Worm (Caenorhabditis elegans): ENCODE results near the gene B0304.2.

Gene B0304.2

DNA sequence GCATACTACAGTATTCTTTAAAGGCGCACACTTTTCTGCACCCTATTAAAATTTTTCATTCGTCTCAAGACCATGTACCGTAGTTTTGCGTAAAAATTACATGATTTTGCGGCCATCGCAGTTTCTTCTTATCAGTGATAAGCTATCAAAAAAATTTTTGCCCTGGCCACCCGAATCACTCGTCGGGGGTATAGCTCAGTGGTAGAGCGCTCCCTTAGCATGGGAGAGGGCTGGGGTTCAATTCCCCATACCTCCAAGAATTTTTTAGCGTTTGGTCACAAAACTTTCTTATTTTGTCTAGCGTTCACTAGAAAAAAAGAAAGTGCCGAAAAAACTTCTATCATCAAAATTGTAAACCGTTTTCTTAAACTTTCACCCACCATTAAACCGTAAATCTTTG, 41.8 kb downstream of the B0304.2 start:
- TF ChIP-seq tbx-37 (GFP tag; conservative IDR thresholded peaks at IDR 0.05) (no peak), hnd-1 (tag; optimal IDR thresholded peaks at IDR 0.05) (no peak)

DNA sequence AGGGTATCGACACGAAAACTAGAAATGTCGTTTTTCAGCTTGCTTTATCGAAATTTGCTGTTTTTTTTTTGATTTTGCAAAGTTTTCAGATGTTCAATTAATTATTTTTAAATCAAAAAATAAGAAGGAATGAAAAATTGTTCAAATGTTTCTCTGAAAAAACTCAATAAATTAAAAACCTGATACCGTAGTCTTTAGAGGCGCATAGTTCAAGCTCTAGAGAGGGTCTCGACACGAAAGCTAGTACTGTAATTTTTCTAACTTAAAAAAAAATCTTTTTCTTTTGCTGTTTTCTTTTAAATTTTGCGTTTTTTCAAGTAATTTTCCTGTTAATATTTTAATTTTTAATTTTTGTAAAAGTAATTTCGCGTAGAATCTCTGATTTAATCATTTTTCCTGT, 42.8 kb downstream of the B0304.2 start:
- TF ChIP-seq flt-1 (GFP tag; IDR thresholded peaks at IDR 0.05) (no peak), ceh-13 (GFP tag; optimal IDR thresholded peaks at IDR 0.05) (no peak), aly-1 (tag; optimal IDR thresholded peaks at IDR 0.05) (no peak), ceh-36 (tag; optimal IDR thresholded peaks at IDR 0.05) (no peak), tbx-11 (GFP tag; IDR thresholded peaks at IDR 0.05) (no peak), pes-1 (GFP tag; IDR thresholded peaks at IDR 0.05) (no peak), hnd-1 (tag; optimal IDR thresholded peaks at IDR 0.05) (no peak), scrt-1 (GFP tag; IDR thresholded peaks at IDR 0.05) (no peak), tbx-37 (GFP tag; conservative IDR thresholded peaks at IDR 0.05) (no peak), ets-7 (tag; optimal IDR thresholded peaks at IDR 0.05) (no peak), B0310.2 (tag; optimal IDR thresholded peaks at IDR 0.05) (no peak), hmbx-1 (tag; optimal IDR thresholded peaks at IDR 0.05) (no peak), ama-1 (optimal IDR thresholded peaks at IDR 0.05) (no peak), sea-1 (GFP tag; conservative IDR thresholded peaks at IDR 0.05) (no peak), tra-4 (tag; optimal IDR thresholded peaks at IDR 0.05) (no peak), hmg-4 (GFP tag; optimal IDR thresholded peaks at IDR 0.05) (no peak), F13C5.2 (tag; optimal IDR thresholded peaks at IDR 0.05) (no peak)

DNA sequence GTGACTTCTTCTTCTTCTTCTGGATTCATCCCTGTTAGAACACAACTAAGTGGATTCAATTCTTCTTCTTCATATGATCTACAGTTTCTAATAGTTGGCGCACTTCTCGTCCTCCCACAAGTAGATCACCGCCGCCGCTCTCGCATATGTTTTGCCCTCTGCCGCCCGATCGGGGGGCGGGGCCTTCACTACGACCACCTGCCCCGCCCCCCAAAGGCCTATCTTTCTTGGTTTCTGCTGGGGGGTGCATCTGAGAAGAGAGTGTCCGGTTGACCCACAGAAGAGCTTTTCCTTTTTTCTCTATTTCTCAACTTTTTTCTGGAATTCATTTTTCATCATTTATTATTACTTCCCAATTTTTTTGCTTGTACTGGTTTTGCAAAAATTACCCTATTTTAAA, 47.7 kb downstream of the B0304.2 start:
- TF ChIP-seq tra-4 (tag; optimal IDR thresholded peaks at IDR 0.05) (no peak), pes-1 (GFP tag; IDR thresholded peaks at IDR 0.05) (peak; percentile 29; the same call in 1 of the 2 replicates), F13C5.2 (tag; optimal IDR thresholded peaks at IDR 0.05) (peak; percentile 32), sea-1 (GFP tag; conservative IDR thresholded peaks at IDR 0.05) (no peak), hmg-4 (GFP tag; optimal IDR thresholded peaks at IDR 0.05) (peak; percentile 75), scrt-1 (GFP tag; IDR thresholded peaks at IDR 0.05) (peak; percentile 74), B0310.2 (tag; optimal IDR thresholded peaks at IDR 0.05) (no peak)

DNA sequence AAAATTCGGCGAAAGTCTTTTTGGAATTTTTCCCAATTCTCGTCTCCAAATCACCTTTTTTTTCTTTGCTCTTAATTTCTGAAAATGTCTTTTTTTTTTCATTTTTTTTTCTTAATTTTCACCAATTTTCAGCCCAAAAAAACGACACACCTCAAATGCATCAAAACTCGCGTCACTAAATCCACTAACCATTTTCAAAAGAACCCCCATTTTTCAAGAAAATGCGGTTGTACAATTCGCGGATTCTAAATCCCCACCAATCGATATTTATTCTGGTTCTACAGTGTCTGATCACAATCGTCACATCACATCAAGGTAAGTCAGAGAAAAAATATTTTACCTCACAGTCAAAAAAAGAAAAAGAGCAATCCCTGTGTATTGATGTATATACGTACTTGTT, 48.4 kb downstream of the B0304.2 start, which contains the start of gene vab-1:
Gene vab-1 (plus strand): TSS at position 133 of the 400 bp plus-strand sequence.
- TF ChIP-seq scrt-1 (GFP tag; IDR thresholded peaks at IDR 0.05), result no peak
- TF ChIP-seq ets-7 (tag; optimal IDR thresholded peaks at IDR 0.05), result no peak
- no peak for TF ChIP-seq tbx-37 (GFP tag; conservative IDR thresholded peaks at IDR 0.05)
- no peak for TF ChIP-seq ceh-36 (tag; optimal IDR thresholded peaks at IDR 0.05)
- no peak for TF ChIP-seq sea-1 (GFP tag; conservative IDR thresholded peaks at IDR 0.05)
- TF ChIP-seq flt-1 (GFP tag; IDR thresholded peaks at IDR 0.05), result no peak
- TF ChIP-seq B0310.2 (tag; optimal IDR thresholded peaks at IDR 0.05), result no peak
- no peak for TF ChIP-seq F13C5.2 (tag; optimal IDR thresholded peaks at IDR 0.05)
- no peak for TF ChIP-seq hmbx-1 (tag; optimal IDR thresholded peaks at IDR 0.05)
- no peak for TF ChIP-seq pes-1 (GFP tag; IDR thresholded peaks at IDR 0.05)
- TF ChIP-seq ama-1 (optimal IDR thresholded peaks at IDR 0.05), result no peak
- TF ChIP-seq hmg-4 (GFP tag; optimal IDR thresholded peaks at IDR 0.05), result no peak
- TF ChIP-seq aly-1 (tag; optimal IDR thresholded peaks at IDR 0.05), result no peak
- no peak for TF ChIP-seq hnd-1 (tag; optimal IDR thresholded peaks at IDR 0.05)
- no peak for TF ChIP-seq tra-4 (tag; optimal IDR thresholded peaks at IDR 0.05)
- no peak for TF ChIP-seq ceh-13 (GFP tag; optimal IDR thresholded peaks at IDR 0.05)
- no peak for TF ChIP-seq tbx-11 (GFP tag; IDR thresholded peaks at IDR 0.05)

DNA sequence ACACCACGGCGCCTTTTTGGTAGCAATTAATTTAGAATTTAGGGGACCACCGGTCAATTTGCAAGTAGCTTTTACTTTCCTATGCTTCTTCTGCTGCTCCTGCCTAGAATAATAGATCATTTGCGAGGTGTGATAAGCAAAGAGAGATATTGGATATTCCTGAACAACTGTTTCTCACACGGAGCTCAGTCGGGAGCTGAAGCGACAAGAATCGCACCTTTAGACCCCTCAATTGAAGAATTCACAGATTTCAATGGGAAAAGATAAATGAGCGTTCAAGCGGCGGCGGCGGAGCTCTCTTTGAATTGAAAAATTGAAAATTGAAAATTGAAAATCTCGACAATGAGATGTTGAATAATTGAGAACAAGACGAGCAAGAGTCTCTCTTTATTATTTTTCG, 49.2 kb downstream of the B0304.2 start:
- no peak for TF ChIP-seq tbx-11 (GFP tag; IDR thresholded peaks at IDR 0.05)
- no peak for TF ChIP-seq sea-1 (GFP tag; conservative IDR thresholded peaks at IDR 0.05)
- no peak for TF ChIP-seq hnd-1 (tag; optimal IDR thresholded peaks at IDR 0.05)
- no peak for TF ChIP-seq ets-7 (tag; optimal IDR thresholded peaks at IDR 0.05)
- TF ChIP-seq hmg-4 (GFP tag; optimal IDR thresholded peaks at IDR 0.05), result no peak
- TF ChIP-seq flt-1 (GFP tag; IDR thresholded peaks at IDR 0.05), result no peak
- no peak for TF ChIP-seq hmbx-1 (tag; optimal IDR thresholded peaks at IDR 0.05)
- TF ChIP-seq scrt-1 (GFP tag; IDR thresholded peaks at IDR 0.05), result no peak
- TF ChIP-seq tbx-37 (GFP tag; conservative IDR thresholded peaks at IDR 0.05), result no peak
- TF ChIP-seq ama-1 (optimal IDR thresholded peaks at IDR 0.05), result no peak
- no peak for TF ChIP-seq tra-4 (tag; optimal IDR thresholded peaks at IDR 0.05)
- TF ChIP-seq ceh-36 (tag; optimal IDR thresholded peaks at IDR 0.05), result no peak
- TF ChIP-seq aly-1 (tag; optimal IDR thresholded peaks at IDR 0.05), result no peak

DNA sequence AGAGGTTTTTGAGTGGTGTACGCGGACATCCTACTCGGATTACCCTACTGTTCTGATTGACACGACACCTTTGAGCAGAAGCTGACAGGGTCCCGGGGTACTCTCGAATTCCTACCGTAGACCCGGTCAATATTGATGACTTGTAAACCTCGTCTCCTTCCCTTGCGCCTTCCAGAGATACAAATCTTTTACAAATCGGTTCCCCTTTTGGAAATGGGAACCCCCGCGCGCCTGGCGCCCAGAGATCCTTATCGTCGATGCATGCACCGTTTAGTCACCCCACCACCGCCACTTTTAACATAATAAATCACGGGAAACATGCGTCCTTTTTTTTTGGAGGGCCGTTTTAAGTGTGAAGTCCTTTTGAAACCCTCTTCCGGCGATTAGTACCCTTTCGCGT, 49.7 kb downstream of the B0304.2 start:
- no peak for TF ChIP-seq ceh-36 (tag; optimal IDR thresholded peaks at IDR 0.05)
- no peak for TF ChIP-seq flt-1 (GFP tag; IDR thresholded peaks at IDR 0.05)
- no peak for TF ChIP-seq F13C5.2 (tag; optimal IDR thresholded peaks at IDR 0.05)
- TF ChIP-seq tbx-11 (GFP tag; IDR thresholded peaks at IDR 0.05), result no peak
- TF ChIP-seq aly-1 (tag; optimal IDR thresholded peaks at IDR 0.05), result no peak
- no peak for TF ChIP-seq scrt-1 (GFP tag; IDR thresholded peaks at IDR 0.05)
- no peak for TF ChIP-seq tbx-37 (GFP tag; conservative IDR thresholded peaks at IDR 0.05)
- TF ChIP-seq ets-7 (tag; optimal IDR thresholded peaks at IDR 0.05), result no peak
- TF ChIP-seq ama-1 (optimal IDR thresholded peaks at IDR 0.05), result no peak
- TF ChIP-seq hnd-1 (tag; optimal IDR thresholded peaks at IDR 0.05), result no peak
- no peak for TF ChIP-seq ceh-13 (GFP tag; optimal IDR thresholded peaks at IDR 0.05)
- no peak for TF ChIP-seq tra-4 (tag; optimal IDR thresholded peaks at IDR 0.05)
